Worm (Caenorhabditis elegans) whole organism, young adult: ENCODE results near the gene gst-44.

ENCODE experiments used
- F10E7.11 ChIP-seq: sonication (generic microtip); optimal IDR thresholded peaks from 2 replicates; lab custom pipeline; 2017; ENCODE audit warnings: mild to moderate bottlenecking, missing genetic modification characterization, moderate library complexity, missing compliant biosample characterization
- F22D6.2 ChIP-seq: sonication (generic microtip); optimal IDR thresholded peaks from 2 replicates; lab custom pipeline; 2016; ENCODE audit warnings: mild to moderate bottlenecking, missing genetic modification characterization, missing compliant biosample characterization
- F49E8.2 ChIP-seq: sonication (generic microtip); optimal IDR thresholded peaks from 3 replicates; lab custom pipeline; 2017; ENCODE audit warnings: missing genetic modification characterization, mild to moderate bottlenecking, missing compliant biosample characterization, antibody characterized with exemption, moderate library complexity; ENCODE audit not compliant: insufficient read depth
- K12H6.12 ChIP-seq: fragments of 200-800 bp; sonication (Bioruptor generic); optimal IDR thresholded peaks from 2 replicates; lab custom pipeline; 2018; ENCODE audit warnings: mild to moderate bottlenecking, missing genetic modification characterization, missing compliant biosample characterization
- atf-7 ChIP-seq: sonication (generic microtip); optimal IDR thresholded peaks from 2 replicates; lab custom pipeline; 2017; ENCODE audit warnings: mild to moderate bottlenecking, missing genetic modification characterization, missing compliant biosample characterization
- attf-5 ChIP-seq: fragments of 200-800 bp; sonication (Bioruptor generic); optimal IDR thresholded peaks from 2 replicates; lab custom pipeline; 2018; ENCODE audit warnings: mild to moderate bottlenecking, missing genetic modification characterization, missing compliant biosample characterization
- cebp-1 ChIP-seq, 2 experiments: fragments of 200-800 bp in 1 of 2; sonication (Bioruptor generic) in 1 of 2; sonication (generic microtip) in 1 of 2; IDR thresholded peaks in 1 of 2; optimal IDR thresholded peaks in 1 of 2; 2 replicates each; pipeline versions ENCODE4 v1.3.6 to Lab custom; 2017 to 2022; ENCODE audit warnings: missing compliant biosample characterization in 2 of 2, missing genetic modification characterization in 2 of 2, mild to moderate bottlenecking in 1 of 2, missing genetic modification reagents in 1 of 2, moderate library complexity in 1 of 2
- ceh-27 ChIP-seq: fragments of 200-800 bp; sonication (Bioruptor generic); optimal IDR thresholded peaks from 2 replicates; lab custom pipeline; 2018; ENCODE audit warnings: mild to moderate bottlenecking, missing genetic modification characterization, moderate library complexity, missing compliant biosample characterization
- chd-7 ChIP-seq: sonication (generic microtip); optimal IDR thresholded peaks from 2 replicates; lab custom pipeline; 2016; ENCODE audit warnings: mild to moderate bottlenecking, missing genetic modification characterization, moderate library complexity, missing compliant biosample characterization
- dox-1 ChIP-seq: fragments of 200-800 bp; sonication (Bioruptor generic); IDR thresholded peaks from 2 replicates; pipeline ENCODE4 v1.3.6; 2022; ENCODE audit warnings: missing genetic modification reagents, missing genetic modification characterization, missing compliant biosample characterization
- egl-18 ChIP-seq: fragments of 200-800 bp; sonication (Bioruptor generic); IDR thresholded peaks from 2 replicates; pipeline ENCODE4 v1.3.6; 2022; ENCODE audit warnings: missing genetic modification reagents, missing genetic modification characterization, missing compliant biosample characterization
- ekl-4 ChIP-seq: fragments of 200-800 bp; sonication (Bioruptor generic); IDR thresholded peaks from 2 replicates; pipeline ENCODE4 v1.3.6; 2022; ENCODE audit warnings: missing genetic modification reagents, missing genetic modification characterization, missing compliant biosample characterization
- ets-4 ChIP-seq: fragments of 200-800 bp; sonication (Bioruptor generic); optimal IDR thresholded peaks from 2 replicates; lab custom pipeline; 2018; ENCODE audit warnings: mild to moderate bottlenecking, missing genetic modification characterization, missing compliant biosample characterization
- fkh-3 ChIP-seq: sonication (generic microtip); optimal IDR thresholded peaks from 2 replicates; lab custom pipeline; 2016; ENCODE audit warnings: mild to moderate bottlenecking, missing genetic modification characterization, missing compliant biosample characterization
- hlh-12 ChIP-seq: sonication (generic microtip); optimal IDR thresholded peaks from 2 replicates; lab custom pipeline; 2016; ENCODE audit warnings: missing genetic modification characterization, missing compliant biosample characterization
- hmg-1.2 ChIP-seq: fragments of 200-800 bp; sonication (Bioruptor generic); IDR thresholded peaks from 2 replicates; pipeline ENCODE4 v1.3.6; 2022; ENCODE audit warnings: missing genetic modification reagents, missing genetic modification characterization, missing compliant biosample characterization
- lag-1 ChIP-seq: fragments of 200-800 bp; sonication (Bioruptor generic); IDR thresholded peaks from 2 replicates; pipeline ENCODE4 v1.3.6; 2022; ENCODE audit warnings: missing genetic modification reagents, missing genetic modification characterization, missing compliant biosample characterization
- lin-26 ChIP-seq: fragments of 200-800 bp; sonication (Bioruptor generic); IDR thresholded peaks from 2 replicates; pipeline ENCODE4 v1.3.6; 2022; ENCODE audit warnings: missing genetic modification reagents, missing genetic modification characterization, missing compliant biosample characterization
- lin-40 ChIP-seq: sonication (generic microtip); optimal IDR thresholded peaks from 2 replicates; lab custom pipeline; 2016; ENCODE audit warnings: missing genetic modification characterization, mild to moderate bottlenecking, missing compliant biosample characterization, missing genotype, missing genetic modification reagents
- lin-54 ChIP-seq: fragments of 200-800 bp; sonication (Bioruptor generic); optimal IDR thresholded peaks from 2 replicates; lab custom pipeline; 2018; ENCODE audit warnings: mild to moderate bottlenecking, missing genetic modification characterization, missing compliant biosample characterization
- lsl-1 ChIP-seq: fragments of 200-800 bp; sonication (Bioruptor generic); optimal IDR thresholded peaks from 2 replicates; lab custom pipeline; 2018; ENCODE audit warnings: mild to moderate bottlenecking, missing genetic modification characterization, moderate library complexity, missing compliant biosample characterization
- madf-6 ChIP-seq: fragments of 200-800 bp; sonication (Bioruptor generic); IDR thresholded peaks from 2 replicates; pipeline ENCODE4 v1.3.6; 2022; ENCODE audit warnings: missing genetic modification reagents, missing genetic modification characterization, missing compliant biosample characterization
- mcd-1 ChIP-seq: fragments of 200-800 bp; sonication (Bioruptor generic); IDR thresholded peaks from 2 replicates; pipeline ENCODE4 v1.3.6; 2022; ENCODE audit warnings: missing genetic modification reagents, missing genetic modification characterization, missing compliant biosample characterization
- mel-28 ChIP-seq: sonication (generic microtip); optimal IDR thresholded peaks from 2 replicates; lab custom pipeline; 2016; ENCODE audit warnings: borderline replicate concordance, mild to moderate bottlenecking, missing genetic modification characterization, missing compliant biosample characterization
- nhr-80 ChIP-seq: sonication (generic microtip); optimal IDR thresholded peaks from 2 replicates; lab custom pipeline; 2016; ENCODE audit warnings: missing genetic modification characterization, missing compliant biosample characterization
- pbrm-1 ChIP-seq: fragments of 200-800 bp; sonication (Bioruptor generic); IDR thresholded peaks from 2 replicates; pipeline ENCODE4 v1.3.6; 2022; ENCODE audit warnings: missing genetic modification reagents, missing genetic modification characterization, missing compliant biosample characterization
- pha-4 ChIP-seq: fragments of 150-350 bp; sonication (generic microtip); optimal IDR thresholded peaks from 2 replicates; lab custom pipeline; 2014; ENCODE audit warnings: missing biosample characterization, missing genetic modification reagents, missing genetic modification characterization
- snpc-1.1 ChIP-seq: sonication (generic microtip); optimal IDR thresholded peaks from 2 replicates; lab custom pipeline; 2017; ENCODE audit warnings: missing genetic modification characterization, mild to moderate bottlenecking, missing compliant biosample characterization, antibody characterized with exemption, moderate library complexity, missing genotype, missing genetic modification reagents; ENCODE audit not compliant: insufficient read depth
- snpc-4 ChIP-seq, 5 experiments: fragments of 150-350 bp in 1 of 5; sonication (generic microtip) in 4 of 5; optimal IDR thresholded peaks; 2 replicates each; lab custom pipeline; 2014 to 2018; ENCODE audit warnings: missing genetic modification characterization in 5 of 5, missing biosample characterization in 3 of 5, antibody characterized with exemption in 2 of 5, mild to moderate bottlenecking in 2 of 5, missing compliant biosample characterization in 2 of 5, missing genotype in 2 of 5, moderate library complexity in 2 of 5, missing genetic modification reagents in 1 of 5
- somi-1 ChIP-seq: fragments of 200-800 bp; sonication (Bioruptor generic); optimal IDR thresholded peaks from 2 replicates; lab custom pipeline; 2018; ENCODE audit warnings: mild to moderate bottlenecking, missing genetic modification characterization, missing compliant biosample characterization
- tbp1 ChIP-seq: fragments of 200-800 bp; sonication (Bioruptor generic); optimal IDR thresholded peaks from 2 replicates; lab custom pipeline; 2018; ENCODE audit warnings: mild to moderate bottlenecking, missing genetic modification characterization, missing compliant biosample characterization
- tbx-9 ChIP-seq: sonication (generic microtip); optimal IDR thresholded peaks from 2 replicates; lab custom pipeline; 2016; ENCODE audit warnings: borderline replicate concordance, missing genetic modification characterization, inconsistent platforms, missing compliant biosample characterization
- tlf-1 ChIP-seq: fragments of 200-800 bp; sonication (Bioruptor generic); optimal IDR thresholded peaks from 2 replicates; lab custom pipeline; 2018; ENCODE audit warnings: mild to moderate bottlenecking, missing genetic modification characterization, missing compliant biosample characterization
- ztf-22 ChIP-seq: fragments of 200-800 bp; sonication (Bioruptor generic); optimal IDR thresholded peaks from 2 replicates; lab custom pipeline; 2018; ENCODE audit warnings: mild to moderate bottlenecking, missing genetic modification characterization, moderate library complexity, missing compliant biosample characterization
- ztf-3 ChIP-seq: fragments of 200-800 bp; sonication (Bioruptor generic); optimal IDR thresholded peaks from 2 replicates; lab custom pipeline; 2018; ENCODE audit warnings: mild to moderate bottlenecking, missing genetic modification characterization, missing compliant biosample characterization

Gene gst-44

DNA sequence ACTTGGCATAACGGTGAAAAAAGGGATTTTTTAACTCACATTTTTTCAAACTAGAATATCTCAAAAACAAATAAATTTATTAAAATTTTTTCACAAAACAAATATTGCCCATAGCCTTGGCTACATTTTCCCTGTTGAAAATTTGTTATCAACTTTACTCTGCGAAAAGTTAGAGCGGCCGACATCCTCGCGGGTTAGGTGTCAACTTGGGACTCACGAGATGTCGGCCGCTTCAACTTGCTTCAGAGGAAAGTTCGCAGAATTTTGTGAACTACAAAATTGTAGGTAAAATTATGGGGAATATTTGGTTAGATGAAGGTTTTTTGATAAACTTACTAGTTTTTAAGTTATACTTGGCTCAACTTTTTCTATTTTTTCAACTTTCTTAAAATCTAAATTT, 38.9 kb upstream of the gst-44 start:
- no peak for TF ChIP-seq F10E7.11 (tag; lab: Kevin White, UChicago)
- no peak for TF ChIP-seq lag-1 (GFP tag; lab: Robert Waterston, UW)
- TF ChIP-seq ceh-27 (GFP tag; lab: Kevin White, UChicago): no peak
- TF ChIP-seq snpc-1.1 (tag; lab: Kevin White, UChicago): peak; percentile 20
- TF ChIP-seq lin-54 (GFP tag; lab: Kevin White, UChicago): no peak
- no peak for TF ChIP-seq F49E8.2
- no peak for TF ChIP-seq ets-4 (GFP tag; lab: Kevin White, UChicago)
- no peak for TF ChIP-seq snpc-4 (GFP tag; optimal IDR thresholded peaks at IDR 0.05; lab: Kevin White, UChicago)
- peak in 3 of 4 experiments; percentile 65 to 83 (median 82) for TF ChIP-seq snpc-4 (tag; optimal IDR thresholded peaks at IDR 0.05; lab: Kevin White, UChicago)

ce11 chrV:16352282-16352681, 38.4 kb upstream of the gst-44 start:
- TF ChIP-seq lsl-1 (GFP tag; lab: Kevin White, UChicago): no peak
- peak; percentile 4 for TF ChIP-seq tbp1 (GFP tag; lab: Kevin White, UChicago)
- TF ChIP-seq atf-7 (tag; lab: Kevin White, UChicago): peak; percentile 1
- TF ChIP-seq hmg-1.2: peak; percentile 41; the same call in 1 of the 2 replicates
- TF ChIP-seq dox-1 (GFP tag; lab: Robert Waterston, UW): 0 out of 2 replicates have a peak, but pooled peaks have one; percentile 7
- TF ChIP-seq ztf-22: peak; percentile 23
- TF ChIP-seq tlf-1 (GFP tag; lab: Kevin White, UChicago): peak; percentile 20
- no peak for TF ChIP-seq tbx-9 (tag; lab: Kevin White, UChicago)
- TF ChIP-seq lin-54 (GFP tag; lab: Kevin White, UChicago): peak; percentile 30
- TF ChIP-seq madf-6 (GFP tag; lab: Robert Waterston, UW): no peak
- TF ChIP-seq lin-26 (GFP tag; lab: Robert Waterston, UW): 0 out of 2 replicates have a peak, but pooled peaks have one; percentile 31
- peak; percentile 73 for TF ChIP-seq attf-5
- no peak for TF ChIP-seq mel-28 (tag; lab: Kevin White, UChicago)
- TF ChIP-seq F22D6.2 (tag; lab: Kevin White, UChicago): peak; percentile 53
- TF ChIP-seq pha-4 (tag; lab: Kevin White, UChicago): peak; percentile 66
- TF ChIP-seq K12H6.12 (tag; lab: Kevin White, UChicago): peak; percentile 58
- 0 out of 2 replicates have a peak, but pooled peaks have one; percentile 32 for TF ChIP-seq pbrm-1
- no peak; the same call in 1 of the 2 replicates for TF ChIP-seq cebp-1 (GFP tag; IDR thresholded peaks at IDR 0.05; lab: Robert Waterston, UW)
- TF ChIP-seq cebp-1 (tag; optimal IDR thresholded peaks at IDR 0.05; lab: Kevin White, UChicago): peak; percentile 71
- TF ChIP-seq chd-7 (tag; lab: Kevin White, UChicago): no peak
- peak; percentile 67 for TF ChIP-seq somi-1 (GFP tag; lab: Kevin White, UChicago)
- no peak for TF ChIP-seq ztf-3 (GFP tag; lab: Kevin White, UChicago)
- peak; percentile 6 for TF ChIP-seq lin-40
- TF ChIP-seq fkh-3 (tag; lab: Kevin White, UChicago): no peak
- peak; percentile 83 for TF ChIP-seq nhr-80 (tag; lab: Kevin White, UChicago)

- no peak for TF ChIP-seq lin-40
- no peak for TF ChIP-seq ekl-4 (GFP tag; lab: Robert Waterston, UW)
- no peak for TF ChIP-seq mcd-1 (GFP tag; lab: Robert Waterston, UW)
- TF ChIP-seq lin-54 (GFP tag; lab: Kevin White, UChicago): no peak
- peak; percentile 35; the same call in 1 of the 2 replicates for TF ChIP-seq hmg-1.2
- TF ChIP-seq egl-18 (GFP tag; lab: Robert Waterston, UW): no peak
- no peak for TF ChIP-seq hlh-12 (tag; lab: Kevin White, UChicago)
Observed at ce11 chrV:16354675-16355074, 36.0 kb upstream of the gst-44 start.
